Worm (Caenorhabditis elegans) whole organism, L2 larva: ENCODE measurements around the gene pqn-67.

Experiments used
- R02D3.7 ChIP-seq: fragments of 150-350 bp; optimal IDR thresholded peaks from 2 replicates; lab custom pipeline; 2014; ENCODE audit warnings: missing biosample characterization, missing genetic modification characterization
- Y55F3AM.14 ChIP-seq: fragments of 200-800 bp; sonication (Bioruptor generic); optimal IDR thresholded peaks from 2 replicates; lab custom pipeline; 2018; ENCODE audit warnings: mild to moderate bottlenecking, missing genetic modification characterization, missing compliant biosample characterization
- ama-1 ChIP-seq: fragments of 150-350 bp; optimal IDR thresholded peaks from 2 replicates; lab custom pipeline; 2018; ENCODE audit warnings: inconsistent platforms
- ceh-16 ChIP-seq: fragments of 150-350 bp; optimal IDR thresholded peaks from 2 replicates; lab custom pipeline; 2014; ENCODE audit warnings: missing biosample characterization, missing genetic modification characterization
- crh-2 ChIP-seq: sonication (generic microtip); optimal IDR thresholded peaks from 2 replicates; lab custom pipeline; 2017; ENCODE audit warnings: missing biosample characterization, missing genetic modification characterization
- dmd-4 ChIP-seq: sonication (generic microtip); optimal IDR thresholded peaks from 2 replicates; lab custom pipeline; 2017; ENCODE audit warnings: missing biosample characterization, missing genetic modification characterization
- elt-1 ChIP-seq: fragments of 150-350 bp; optimal IDR thresholded peaks from 2 replicates; lab custom pipeline; 2014; ENCODE audit warnings: missing biosample characterization, missing genetic modification characterization
- elt-3 ChIP-seq: sonication (generic microtip); optimal IDR thresholded peaks from 2 replicates; lab custom pipeline; 2017; ENCODE audit warnings: missing biosample characterization, missing genetic modification characterization
- fos-1 ChIP-seq: fragments of 150-350 bp; optimal IDR thresholded peaks from 2 replicates; lab custom pipeline; 2014; ENCODE audit warnings: missing biosample characterization, missing genetic modification characterization
- lin-11 ChIP-seq: fragments of 150-350 bp; sonication (generic microtip); optimal IDR thresholded peaks from 2 replicates; lab custom pipeline; 2014; ENCODE audit warnings: missing biosample characterization, missing genetic modification characterization, inconsistent platforms, mixed read lengths
- lin-39 ChIP-seq: fragments of 150-350 bp; optimal IDR thresholded peaks from 2 replicates; lab custom pipeline; 2014; ENCODE audit warnings: missing biosample characterization, missing genetic modification reagents, missing genetic modification characterization
- lsy-2 ChIP-seq, 2 experiments: fragments of 150-350 bp in 1 of 2; sonication (generic microtip) in 1 of 2; optimal IDR thresholded peaks; 2 replicates each; lab custom pipeline; 2014 to 2017; ENCODE audit warnings: missing biosample characterization in 2 of 2, missing genetic modification characterization in 2 of 2
- mdl-1 ChIP-seq, 2 experiments: fragments of 150-350 bp in 1 of 2; sonication (generic microtip) in 1 of 2; optimal IDR thresholded peaks; 2 replicates each; lab custom pipeline; 2017; ENCODE audit warnings: missing biosample characterization in 2 of 2, missing genetic modification characterization in 2 of 2
- nhr-10 ChIP-seq: sonication (generic microtip); optimal IDR thresholded peaks from 2 replicates; lab custom pipeline; 2017; ENCODE audit warnings: missing biosample characterization, missing genetic modification characterization
- nhr-11 ChIP-seq: fragments of 150-350 bp; optimal IDR thresholded peaks from 2 replicates; lab custom pipeline; 2014; ENCODE audit warnings: missing biosample characterization, missing genetic modification characterization
- nhr-12 ChIP-seq: fragments of 150-350 bp; optimal IDR thresholded peaks from 2 replicates; lab custom pipeline; 2014; ENCODE audit warnings: missing biosample characterization, missing genetic modification characterization
- nhr-129 ChIP-seq: fragments of 150-350 bp; optimal IDR thresholded peaks from 2 replicates; lab custom pipeline; 2014; ENCODE audit warnings: missing biosample characterization, missing genetic modification characterization
- nhr-21 ChIP-seq: fragments of 150-350 bp; optimal IDR thresholded peaks from 2 replicates; lab custom pipeline; 2014; ENCODE audit warnings: missing biosample characterization, missing genetic modification characterization
- nhr-23 ChIP-seq: fragments of 150-350 bp; optimal IDR thresholded peaks from 2 replicates; lab custom pipeline; 2014; ENCODE audit warnings: missing biosample characterization, missing genetic modification reagents, missing genetic modification characterization
- nhr-25 ChIP-seq: fragments of 150-350 bp; sonication (generic microtip); optimal IDR thresholded peaks from 3 replicates; lab custom pipeline; 2014; ENCODE audit warnings: missing biosample characterization, missing genetic modification characterization
- nhr-6 ChIP-seq: fragments of 150-350 bp; optimal IDR thresholded peaks from 2 replicates; lab custom pipeline; 2014; ENCODE audit warnings: missing biosample characterization, missing genetic modification characterization
- nhr-77 ChIP-seq: fragments of 150-350 bp; optimal IDR thresholded peaks from 2 replicates; lab custom pipeline; 2014; ENCODE audit warnings: missing biosample characterization, missing genetic modification characterization
- peb-1 ChIP-seq: fragments of 150-350 bp; optimal IDR thresholded peaks from 2 replicates; lab custom pipeline; 2014; ENCODE audit warnings: missing biosample characterization, missing genetic modification characterization
- sem-4 ChIP-seq: fragments of 150-350 bp; optimal IDR thresholded peaks from 2 replicates; lab custom pipeline; 2014; ENCODE audit warnings: missing biosample characterization, missing genetic modification reagents, missing genetic modification characterization
- skn-1 ChIP-seq: sonication (generic microtip); optimal IDR thresholded peaks from 2 replicates; lab custom pipeline; 2017; ENCODE audit warnings: missing biosample characterization, missing genetic modification characterization
- sma-3 ChIP-seq: sonication (generic microtip); optimal IDR thresholded peaks from 2 replicates; lab custom pipeline; 2016; ENCODE audit warnings: missing genetic modification reagents, missing genetic modification characterization, missing compliant biosample characterization
- sma-9 ChIP-seq, 2 experiments: fragments of 150-350 bp in 1 of 2; sonication (generic microtip) in 1 of 2; optimal IDR thresholded peaks; 2 replicates each; lab custom pipeline; 2014 to 2016; ENCODE audit warnings: missing genetic modification characterization in 2 of 2, mild to moderate bottlenecking in 1 of 2, missing biosample characterization in 1 of 2, missing compliant biosample characterization in 1 of 2, missing genetic modification reagents in 1 of 2, moderate library complexity in 1 of 2
- snpc-4 ChIP-seq: fragments of 150-350 bp; optimal IDR thresholded peaks from 2 replicates; lab custom pipeline; 2014; ENCODE audit warnings: missing biosample characterization, missing genetic modification characterization
- unc-39 ChIP-seq: fragments of 150-350 bp; optimal IDR thresholded peaks from 2 replicates; lab custom pipeline; 2014; ENCODE audit warnings: missing biosample characterization, missing genetic modification characterization
- unc-62 ChIP-seq: fragments of 150-350 bp; optimal IDR thresholded peaks from 2 replicates; lab custom pipeline; 2014; ENCODE audit warnings: missing biosample characterization, missing genetic modification reagents, missing genetic modification characterization
- zag-1 ChIP-seq: fragments of 150-350 bp; optimal IDR thresholded peaks from 2 replicates; lab custom pipeline; 2014; ENCODE audit warnings: missing biosample characterization, missing genetic modification characterization
- ztf-1 ChIP-seq: fragments of 200-800 bp; sonication (Bioruptor generic); conservative IDR thresholded peaks from 2 replicates; pipeline ENCODE4 v1.3.6; 2022; ENCODE audit warnings: missing genetic modification characterization, missing compliant biosample characterization
- ztf-11 ChIP-seq: sonication (generic microtip); optimal IDR thresholded peaks from 2 replicates; lab custom pipeline; 2017; ENCODE audit warnings: missing biosample characterization, missing genetic modification characterization

Gene pqn-67

ce11 chrV:12954261-12954660 lies 30.0 kb downstream of the pqn-67 start:
- TF ChIP-seq crh-2 (tag; lab: Kevin White, UChicago) (no peak), nhr-23 (tag; lab: Kevin White, UChicago) (no peak), skn-1 (no peak), unc-39 (tag; lab: Kevin White, UChicago) (no peak), nhr-11 (tag; lab: Kevin White, UChicago) (no peak), nhr-129 (tag; lab: Kevin White, UChicago) (no peak), mdl-1 (tag; optimal IDR thresholded peaks at IDR 0.05; lab: Kevin White, UChicago) (no peak), elt-1 (tag; lab: Kevin White, UChicago) (no peak), sma-3 (GFP tag; lab: Kevin White, UChicago) (no peak), sem-4 (tag; lab: Kevin White, UChicago) (no peak), ztf-1 (GFP tag; lab: Robert Waterston, UW) (no peak), sma-9 (GFP tag; optimal IDR thresholded peaks at IDR 0.05; lab: Kevin White, UChicago) (no peak), sma-9 (tag; optimal IDR thresholded peaks at IDR 0.05; lab: Kevin White, UChicago) (no peak), nhr-12 (tag; lab: Kevin White, UChicago) (no peak), zag-1 (tag; lab: Kevin White, UChicago) (no peak), elt-3 (tag; lab: Kevin White, UChicago) (no peak), nhr-10 (no peak), Y55F3AM.14 (GFP tag; lab: Kevin White, UChicago) (no peak), ceh-16 (no peak)
- TF ChIP-seq, all 48 proteins: peak for 0

- no peak for TF ChIP-seq skn-1
- no peak for TF ChIP-seq snpc-4
- TF ChIP-seq Y55F3AM.14 (GFP tag; lab: Kevin White, UChicago) = no peak
- TF ChIP-seq nhr-25 (tag; lab: Kevin White, UChicago) = peak; percentile 20
- no peak for TF ChIP-seq sem-4 (tag; lab: Kevin White, UChicago)
- no peak for TF ChIP-seq nhr-23 (tag; lab: Kevin White, UChicago)
- TF ChIP-seq fos-1 (tag; lab: Kevin White, UChicago) = peak; percentile 35
- no peak for TF ChIP-seq mdl-1 (tag; optimal IDR thresholded peaks at IDR 0.05; lab: Kevin White, UChicago)
- TF ChIP-seq, all 48 proteins: peak for 2
Measured at ce11 chrV:12961085-12961560, 36.9 kb downstream of the pqn-67 start, which contains the start of gene mpst-7. Gene mpst-7 (minus strand): TSS chrV:12961135.

ce11 chrV:12963192-12963591 lies 39.0 kb downstream of the pqn-67 start, which contains the start of gene hrg-9:
Gene hrg-9 (minus strand): TSS chrV:12963343.
- TF ChIP-seq nhr-25 (tag; lab: Kevin White, UChicago) (peak; percentile 34), crh-2 (tag; lab: Kevin White, UChicago) (peak; percentile 3), R02D3.7 (tag; lab: Kevin White, UChicago) (no peak), sma-9 (GFP tag; optimal IDR thresholded peaks at IDR 0.05; lab: Kevin White, UChicago) (no peak), sma-9 (tag; optimal IDR thresholded peaks at IDR 0.05; lab: Kevin White, UChicago) (no peak), lsy-2 (tag; optimal IDR thresholded peaks at IDR 0.05; lab: Kevin White, UChicago) (peak in 1 of 2 experiments; percentile 33), snpc-4 (no peak), ztf-1 (GFP tag; lab: Robert Waterston, UW) (no peak), lin-11 (no peak), nhr-129 (tag; lab: Kevin White, UChicago) (peak; percentile 96), fos-1 (tag; lab: Kevin White, UChicago) (peak; percentile 6), dmd-4 (tag; lab: Kevin White, UChicago) (no peak)

ce11 chrV:12964076-12964475 lies 39.8 kb downstream of the pqn-67 start, which contains the start of gene srd-35:
Gene srd-35 (plus strand): TSS chrV:12964376.
- TF ChIP-seq zag-1 (tag; lab: Kevin White, UChicago) = no peak
- TF ChIP-seq nhr-129 (tag; lab: Kevin White, UChicago) = no peak
- no peak for TF ChIP-seq nhr-6
- TF ChIP-seq unc-62 (GFP tag; lab: Kevin White, UChicago) = no peak
- TF ChIP-seq Y55F3AM.14 (GFP tag; lab: Kevin White, UChicago) = no peak
- TF ChIP-seq nhr-11 (tag; lab: Kevin White, UChicago) = no peak

ce11 chrV:12967110-12967509 lies 42.9 kb downstream of the pqn-67 start, which contains the start of gene R186.3:
Gene R186.3 (minus strand): TSS chrV:12967210.
- TF ChIP-seq elt-3 (tag; lab: Kevin White, UChicago) (no peak), unc-62 (GFP tag; lab: Kevin White, UChicago) (no peak), nhr-77 (no peak), ama-1 (lab: Kevin White, UChicago) (no peak), ztf-11 (tag; lab: Kevin White, UChicago) (no peak), mdl-1 (tag; optimal IDR thresholded peaks at IDR 0.05; lab: Kevin White, UChicago) (no peak), fos-1 (tag; lab: Kevin White, UChicago) (no peak), peb-1 (tag; lab: Kevin White, UChicago) (no peak), nhr-21 (tag; lab: Kevin White, UChicago) (no peak), lin-39 (no peak)
- TF ChIP-seq, all 48 proteins: peak for 0
